Worm (Caenorhabditis elegans): ENCODE measurements around the gene fip-7.

DNA sequence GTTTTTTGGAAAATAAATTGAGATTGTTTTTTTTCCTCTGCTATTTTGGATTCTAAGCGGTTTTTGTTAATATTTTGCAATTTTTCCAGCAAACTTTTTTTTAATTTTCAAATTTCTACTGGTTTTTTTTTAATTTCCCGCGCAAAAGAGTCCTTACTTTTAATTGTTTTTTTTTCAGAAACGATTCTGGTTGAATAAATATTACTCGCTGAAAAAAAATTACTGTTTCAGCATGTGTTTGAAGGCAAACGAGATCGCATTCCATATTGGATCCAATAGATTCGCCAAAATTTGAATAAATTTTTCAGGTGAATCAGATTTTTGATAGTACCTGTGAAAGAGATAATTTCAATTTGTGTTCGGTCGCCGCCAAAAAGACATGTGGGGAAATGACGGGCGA is 3.8 kb downstream of the fip-7 start:
- no peak for TF ChIP-seq blmp-1 (tag; optimal IDR thresholded peaks at IDR 0.05)
- no peak for TF ChIP-seq mep-1 (tag; optimal IDR thresholded peaks at IDR 0.05)
- no peak for TF ChIP-seq ama-1 (optimal IDR thresholded peaks at IDR 0.05)
- no peak for TF ChIP-seq nhr-11 (tag; optimal IDR thresholded peaks at IDR 0.05)
- TF ChIP-seq tbx-2 (tag; optimal IDR thresholded peaks at IDR 0.05), result no peak
- no peak for TF ChIP-seq ztf-4 (tag; optimal IDR thresholded peaks at IDR 0.05)
